Fruit fly (Drosophila melanogaster): ENCODE results near the gene Jhbp5.
A peak's percentile ranks its signal among the peaks of the same experiment; 100 is the strongest.

Gene Jhbp5

DNA sequence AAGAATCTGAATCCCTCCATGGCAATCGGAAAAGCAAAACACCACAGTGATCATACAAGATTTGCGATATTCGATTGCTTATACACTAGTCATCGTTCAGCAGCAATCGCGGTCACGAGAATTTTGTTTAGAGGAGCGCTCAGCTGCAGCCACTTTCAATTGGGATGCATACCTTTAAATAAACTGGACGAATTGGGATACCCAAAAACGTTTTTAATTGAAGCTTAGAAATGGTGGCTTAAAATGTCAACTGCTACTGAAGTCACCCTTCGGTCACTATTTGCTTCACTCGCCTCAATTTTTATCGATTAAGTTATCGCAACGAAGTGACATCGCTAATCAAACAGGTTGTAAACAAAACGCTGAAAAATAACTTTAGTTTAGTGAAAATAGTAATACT lies 3.4 kb upstream of the Jhbp5 start, which contains the start of the genes IKKbeta and CG5013:
IKKbeta (minus strand) TSS at position 53 of the 400 bp plus-strand sequence.
CG5013 (plus strand) TSS at position 302 of the 400 bp plus-strand sequence.
- TF ChIP-seq noc (tag; optimal IDR thresholded peaks at IDR 0.05): peak; percentile 36

dm6 chr3R:16042900-16043548 lies 2.9 kb downstream of the Jhbp5 start, which contains the start of gene Jhbp4:
Gene Jhbp4 (plus strand): TSS chr3R:16043498.
- no peak for TF ChIP-seq noc (tag; optimal IDR thresholded peaks at IDR 0.05)

- TF ChIP-seq noc (tag; optimal IDR thresholded peaks at IDR 0.05): no peak
These were observed 3.6 kb downstream of the Jhbp5 start for dm6 chr3R:16042137-16042899.

DNA sequence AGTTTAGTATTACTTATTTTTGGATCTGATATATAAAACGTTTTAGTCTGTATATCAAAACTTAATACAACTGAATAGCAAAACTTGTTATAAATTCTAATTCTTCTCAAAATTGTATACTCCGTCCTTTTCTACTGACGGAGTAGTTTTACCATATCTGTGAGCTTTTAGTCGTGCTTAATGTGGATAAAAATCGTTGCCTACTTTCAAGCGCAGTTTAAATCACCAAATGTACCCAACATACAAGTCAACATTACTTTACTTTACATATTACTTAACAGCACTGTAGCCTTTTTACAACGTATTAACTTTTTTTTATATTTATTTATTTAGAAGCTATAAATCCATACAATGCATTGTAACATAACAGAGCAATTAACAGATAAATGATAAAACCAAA lies 5.0 kb downstream of the Jhbp5 start:
- no peak for TF ChIP-seq noc (tag; optimal IDR thresholded peaks at IDR 0.05)

- TF ChIP-seq noc (tag; optimal IDR thresholded peaks at IDR 0.05): no peak
These were observed 6.4 kb downstream of the Jhbp5 start for dm6 chr3R:16039557-16039956.

DNA sequence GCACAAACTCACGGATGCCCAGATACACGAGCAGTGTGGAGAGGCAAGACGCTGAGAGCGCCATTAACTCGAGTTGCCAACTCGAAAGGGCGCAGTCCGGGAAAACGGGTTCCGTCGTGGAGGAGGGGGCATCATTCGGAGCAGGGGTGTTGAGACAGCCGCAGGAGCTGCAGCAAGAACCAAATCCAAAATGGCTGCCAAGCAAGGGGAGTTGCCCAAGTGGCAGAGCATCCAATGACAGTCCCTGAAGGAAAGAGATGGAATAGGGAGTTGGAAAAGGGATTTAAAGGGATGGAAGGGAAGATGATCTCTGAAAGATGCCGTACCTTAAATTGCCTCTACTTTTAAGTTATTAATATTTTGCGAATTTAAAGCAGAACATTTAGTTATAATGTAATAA lies 7.9 kb downstream of the Jhbp5 start:
- TF ChIP-seq noc (tag; optimal IDR thresholded peaks at IDR 0.05): no peak

DNA sequence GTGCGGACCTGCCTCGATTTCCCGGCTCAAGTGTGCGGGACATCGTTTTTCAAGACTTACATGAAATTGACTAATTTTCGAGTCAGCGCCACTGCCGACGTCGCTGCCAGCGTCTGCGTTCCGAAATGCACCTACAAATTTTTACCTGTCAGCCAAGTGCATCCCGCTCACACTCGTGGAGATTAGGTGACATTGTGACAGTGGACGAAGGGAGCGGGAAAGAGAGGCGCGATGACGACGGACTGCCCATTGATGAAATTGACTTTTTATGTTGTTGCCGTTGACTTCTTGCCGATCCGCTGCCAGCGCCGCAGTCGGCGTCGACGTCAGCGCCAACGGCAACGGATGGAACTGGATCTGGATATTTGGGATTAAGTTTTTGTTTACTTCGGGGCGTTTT lies 11.7 kb downstream of the Jhbp5 start:
- TF ChIP-seq noc (tag; optimal IDR thresholded peaks at IDR 0.05): no peak

dm6 chr3R:16033727-16034126 lies 12.2 kb downstream of the Jhbp5 start:
- TF ChIP-seq noc (tag; optimal IDR thresholded peaks at IDR 0.05): no peak

DNA sequence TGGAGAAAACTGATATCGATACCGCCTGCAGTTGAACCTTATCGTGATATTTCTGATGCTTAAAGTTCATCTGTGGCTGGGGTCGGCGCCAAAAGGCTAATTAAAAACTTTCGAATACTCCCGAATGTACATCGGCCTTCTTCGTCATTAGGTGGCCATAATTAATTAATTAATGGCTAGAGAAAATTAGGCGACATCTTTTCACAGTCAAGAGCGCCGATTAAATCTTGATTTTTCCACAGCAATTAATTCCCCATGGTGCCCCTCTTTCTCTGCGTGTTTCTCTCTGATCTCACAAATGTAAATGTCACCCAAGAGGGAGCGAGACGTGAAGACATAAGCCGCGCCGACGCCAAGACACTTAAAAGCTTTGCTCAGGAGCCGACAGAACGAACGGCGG lies 15.5 kb downstream of the Jhbp5 start:
- no peak for TF ChIP-seq noc (tag; optimal IDR thresholded peaks at IDR 0.05)

- no peak for TF ChIP-seq noc (tag; optimal IDR thresholded peaks at IDR 0.05)
These were observed 16.3 kb downstream of the Jhbp5 start for dm6 chr3R:16029584-16029983.

DNA sequence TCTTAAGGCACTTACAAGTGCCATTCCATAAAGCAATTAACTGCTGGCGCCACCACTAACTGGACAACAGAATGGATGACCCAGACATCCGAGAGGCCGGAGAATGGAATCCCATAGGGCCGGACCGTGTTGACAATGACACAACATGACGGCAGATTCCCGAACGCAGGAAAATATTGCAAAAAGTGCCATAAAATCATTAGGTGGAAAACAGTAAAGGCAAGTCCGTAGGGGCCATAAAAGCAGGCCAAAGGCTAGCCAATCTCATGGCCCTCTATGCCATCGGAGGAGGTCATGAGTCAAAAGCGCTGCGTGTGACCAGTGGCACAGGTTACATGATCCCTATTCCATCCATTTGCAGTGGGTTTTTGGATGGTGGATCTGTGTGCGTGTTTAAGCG lies 17.3 kb downstream of the Jhbp5 start:
- TF ChIP-seq noc (tag; optimal IDR thresholded peaks at IDR 0.05): no peak

dm6 chr3R:16025587-16026223 lies 20.2 kb downstream of the Jhbp5 start, which contains the start of gene pnr:
Gene pnr (plus strand): TSS chr3R:16026079.
- TF ChIP-seq noc (tag; optimal IDR thresholded peaks at IDR 0.05): no peak

DNA sequence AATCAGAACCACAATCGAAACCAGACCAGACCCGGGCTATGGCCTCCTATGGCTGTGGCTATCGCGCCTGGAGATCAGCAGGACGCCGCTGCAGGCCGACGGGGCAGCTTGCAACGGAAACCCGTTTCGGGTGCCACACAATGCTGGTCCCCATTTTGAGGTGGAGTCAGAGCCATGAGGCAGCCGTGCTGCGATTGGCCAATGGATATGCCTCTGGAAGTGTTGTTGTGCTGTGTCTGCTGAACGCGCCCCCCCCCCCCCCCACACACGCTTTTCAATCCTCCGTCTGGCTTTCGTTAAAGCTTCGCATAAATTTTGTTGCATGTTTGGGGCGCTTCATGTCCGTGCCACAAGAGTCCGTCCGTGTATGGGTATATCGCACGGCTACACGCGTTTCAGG lies 21.8 kb downstream of the Jhbp5 start:
- TF ChIP-seq noc (tag; optimal IDR thresholded peaks at IDR 0.05): no peak

DNA sequence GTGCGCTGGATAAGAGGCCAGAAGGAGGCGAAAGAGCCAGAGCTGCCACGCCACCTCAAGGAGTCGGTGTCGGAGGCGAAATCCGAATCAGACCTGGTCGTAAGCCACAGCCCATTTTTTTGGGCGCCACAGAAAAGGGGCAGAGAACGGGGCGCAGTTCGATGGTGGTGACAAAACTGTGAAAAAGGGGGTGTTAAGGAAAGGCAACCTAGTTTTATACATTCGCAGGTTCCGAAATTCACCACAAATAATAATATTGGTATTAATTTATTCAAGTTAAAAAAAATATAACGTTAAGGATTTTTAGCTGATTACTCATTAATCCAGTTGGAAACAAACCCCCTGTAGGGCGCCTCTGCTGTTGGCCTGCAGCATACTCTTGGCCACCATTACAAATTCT lies 22.3 kb downstream of the Jhbp5 start:
- no peak for TF ChIP-seq noc (tag; optimal IDR thresholded peaks at IDR 0.05)

DNA sequence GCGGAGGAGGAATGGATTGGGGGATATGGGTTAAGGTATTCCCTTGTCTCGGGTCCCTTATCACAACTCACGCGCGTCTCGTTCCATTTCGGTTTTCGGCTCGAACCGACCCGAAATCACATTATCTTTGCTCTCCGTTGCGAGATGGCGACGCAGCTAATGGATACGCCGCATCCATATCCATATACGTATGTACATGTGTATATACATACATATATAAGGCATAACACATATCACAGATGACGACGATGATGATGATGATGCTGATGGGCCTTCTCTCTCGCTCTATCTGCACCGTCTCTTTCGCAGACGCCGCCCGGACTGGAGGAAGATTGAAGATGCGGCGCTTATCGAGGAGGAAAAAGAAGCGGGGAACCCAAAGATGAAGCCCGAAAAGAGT lies 23.9 kb downstream of the Jhbp5 start:
- no peak for TF ChIP-seq noc (tag; optimal IDR thresholded peaks at IDR 0.05)

DNA sequence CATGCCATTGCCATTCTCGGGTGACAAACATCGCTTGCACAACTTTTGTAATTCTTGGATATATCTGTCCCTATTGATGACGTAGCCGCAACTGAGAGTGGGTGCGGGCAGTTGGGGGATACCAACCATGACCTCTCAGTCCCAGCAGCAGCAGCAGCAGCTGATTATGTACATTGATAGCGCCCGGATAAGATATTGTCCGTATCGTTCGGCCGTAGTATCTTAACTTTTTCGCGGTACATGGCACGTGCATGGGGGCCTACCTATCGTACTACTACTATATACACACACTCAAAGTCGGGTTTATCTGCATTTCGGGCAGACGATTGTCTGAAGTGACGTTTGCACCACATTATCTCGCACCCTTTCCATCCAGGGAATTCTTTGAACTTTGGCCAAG lies 31.4 kb downstream of the Jhbp5 start:
- no peak for TF ChIP-seq noc (tag; optimal IDR thresholded peaks at IDR 0.05)

DNA sequence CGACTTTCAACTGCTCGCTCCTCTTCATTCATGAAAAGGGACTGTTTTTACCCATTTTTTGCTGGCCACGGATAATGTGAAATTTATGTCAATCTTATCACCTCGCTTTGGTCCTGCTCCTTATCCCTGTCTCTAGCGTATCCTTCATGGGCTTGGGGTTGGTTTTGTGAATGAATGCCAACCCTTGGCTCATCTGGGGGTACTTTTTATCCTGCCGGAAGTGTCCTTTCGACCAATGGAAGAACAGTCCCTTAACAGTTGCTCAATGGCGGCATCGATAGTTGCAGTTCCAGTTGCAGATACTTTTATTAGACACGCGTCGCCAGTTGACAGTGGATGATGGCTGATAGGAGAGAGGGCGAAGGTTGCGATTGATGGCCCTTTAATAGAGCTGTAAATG lies 32.4 kb downstream of the Jhbp5 start:
- no peak for TF ChIP-seq noc (tag; optimal IDR thresholded peaks at IDR 0.05)
